Worm (Caenorhabditis elegans): Measurements from ENCODE around the gene dmsr-16.

DNA sequence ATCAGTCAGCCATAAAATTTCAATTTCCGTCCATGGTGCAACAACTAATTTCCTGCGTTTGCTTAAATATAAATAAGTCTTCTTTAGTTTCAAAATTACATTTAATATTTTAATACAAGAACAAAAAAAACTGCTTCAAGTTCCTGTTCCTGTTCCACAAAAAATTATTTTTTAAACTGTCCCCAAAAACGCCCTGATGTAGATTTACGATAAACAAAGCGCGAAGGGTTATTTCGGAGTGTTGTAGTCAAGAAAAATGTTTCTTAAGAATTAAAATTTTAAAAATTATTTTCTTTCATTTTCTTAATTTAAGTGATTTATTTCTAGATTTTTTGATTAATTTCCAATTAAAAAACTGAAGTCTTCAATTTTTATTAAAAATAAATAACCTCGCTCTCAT lies 29.7 kb upstream of the dmsr-16 start, which contains the start of gene T15B7.15:
- TF ChIP-seq mel-28 (tag; optimal IDR thresholded peaks at IDR 0.05; ENCODE audit: borderline replicate concordance) = no peak
- no peak for TF ChIP-seq rpc-1 (optimal IDR thresholded peaks at IDR 0.05)
- no peak for TF ChIP-seq rpc-1 (tag; optimal IDR thresholded peaks at IDR 0.05)
- no peak for TF ChIP-seq ceh-40 (GFP tag; IDR thresholded peaks at IDR 0.05)
- TF ChIP-seq T26A5.8 (tag; optimal IDR thresholded peaks at IDR 0.05) = no peak
- no peak for TF ChIP-seq him-1 (tag; optimal IDR thresholded peaks at IDR 0.05)
- TF ChIP-seq hlh-26 (GFP tag; conservative IDR thresholded peaks at IDR 0.05) = no peak

Measured in whole organism, young adult.